Worm (Caenorhabditis elegans) whole organism, midembryonic: ENCODE data around the gene Y73C8B.9.

Experiments used
- flt-1 ChIP-seq: fragments of 200-800 bp; sonication (Bioruptor generic); IDR thresholded peaks from 2 replicates; pipeline ENCODE4 v1.3.6; 2022; ENCODE audit warnings: missing genetic modification characterization, missing compliant biosample characterization
- klf-2 ChIP-seq: fragments of 200-800 bp; sonication (Bioruptor generic); conservative IDR thresholded peaks from 2 replicates; pipeline ENCODE4 v1.3.6; 2022; ENCODE audit warnings: missing genetic modification reagents, missing genetic modification characterization, missing compliant biosample characterization
- tab-1 ChIP-seq: fragments of 200-800 bp; sonication (Bioruptor generic); IDR thresholded peaks from 2 replicates; pipeline ENCODE4 v1.3.6; 2022; ENCODE audit warnings: missing genetic modification characterization, missing compliant biosample characterization
- ztf-23 ChIP-seq: fragments of 200-800 bp; sonication (Bioruptor generic); IDR thresholded peaks from 2 replicates; pipeline ENCODE4 v1.3.6; 2022; ENCODE audit warnings: missing genetic modification reagents, missing genetic modification characterization, missing compliant biosample characterization

ce11 chrV:3149910-3150428 lies 43.4 kb upstream of the Y73C8B.9 start:
- TF ChIP-seq ztf-23 (GFP tag; lab: Robert Waterston, UW) (no peak), flt-1 (GFP tag; lab: Robert Waterston, UW) (no peak), klf-2 (no peak), tab-1 (GFP tag; lab: Robert Waterston, UW) (no peak)
